Worm (Caenorhabditis elegans) whole organism, early embryonic: ENCODE data around the gene K08B12.3.

Source experiments
- B0310.2 ChIP-seq: sonication (generic microtip); optimal IDR thresholded peaks from 2 replicates; lab custom pipeline; 2016; ENCODE audit warnings: mild to moderate bottlenecking, missing genetic modification characterization, missing compliant biosample characterization
- F13C5.2 ChIP-seq: sonication (generic microtip); optimal IDR thresholded peaks from 2 replicates; lab custom pipeline; 2017; ENCODE audit warnings: mild to moderate bottlenecking, missing genetic modification characterization, inconsistent platforms, missing compliant biosample characterization
- aly-1 ChIP-seq: sonication (generic microtip); optimal IDR thresholded peaks from 2 replicates; lab custom pipeline; 2016; ENCODE audit warnings: missing genetic modification characterization, missing compliant biosample characterization
- ama-1 ChIP-seq: fragments of 150-350 bp; optimal IDR thresholded peaks from 2 replicates; lab custom pipeline; 2014
- ceh-13 ChIP-seq: fragments of 200-800 bp; sonication (Bioruptor generic); optimal IDR thresholded peaks from 2 replicates; lab custom pipeline; 2018; ENCODE audit warnings: mild to moderate bottlenecking, missing genetic modification characterization, missing compliant biosample characterization
- ceh-36 ChIP-seq: sonication (generic microtip); optimal IDR thresholded peaks from 2 replicates; lab custom pipeline; 2016; ENCODE audit warnings: missing genetic modification characterization, inconsistent platforms, missing compliant biosample characterization
- ets-7 ChIP-seq: sonication (generic microtip); optimal IDR thresholded peaks from 2 replicates; lab custom pipeline; 2016; ENCODE audit warnings: missing genotype, missing genetic modification characterization, missing compliant biosample characterization
- flt-1 ChIP-seq: fragments of 200-800 bp; sonication (Bioruptor generic); IDR thresholded peaks from 2 replicates; pipeline ENCODE4 v1.3.6; 2022; ENCODE audit warnings: missing genetic modification characterization, missing compliant biosample characterization
- hmbx-1 ChIP-seq: sonication (generic microtip); optimal IDR thresholded peaks from 2 replicates; lab custom pipeline; 2016; ENCODE audit warnings: mild to moderate bottlenecking, missing genetic modification characterization, missing compliant biosample characterization
- hmg-4 ChIP-seq: fragments of 200-800 bp; sonication (Bioruptor generic); optimal IDR thresholded peaks from 2 replicates; lab custom pipeline; 2018; ENCODE audit warnings: mild to moderate bottlenecking, missing genetic modification characterization, missing compliant biosample characterization
- hnd-1 ChIP-seq: sonication (generic microtip); optimal IDR thresholded peaks from 2 replicates; lab custom pipeline; 2016; ENCODE audit warnings: missing genetic modification characterization, missing compliant biosample characterization
- pes-1 ChIP-seq: fragments of 200-800 bp; sonication (Bioruptor generic); IDR thresholded peaks from 2 replicates; pipeline ENCODE4 v1.3.6; 2022; ENCODE audit warnings: missing genetic modification reagents, missing genetic modification characterization, missing compliant biosample characterization
- scrt-1 ChIP-seq: fragments of 200-800 bp; sonication (Bioruptor generic); IDR thresholded peaks from 2 replicates; pipeline ENCODE4 v1.3.6; 2022; ENCODE audit warnings: missing genetic modification characterization, missing compliant biosample characterization
- sea-1 ChIP-seq: fragments of 200-800 bp; sonication (Bioruptor generic); conservative IDR thresholded peaks from 2 replicates; pipeline ENCODE4 v1.3.6; 2022; ENCODE audit warnings: missing genetic modification characterization, missing compliant biosample characterization
- tbx-11 ChIP-seq: fragments of 200-800 bp; sonication (Bioruptor generic); IDR thresholded peaks from 2 replicates; pipeline ENCODE4 v1.3.6; 2022; ENCODE audit warnings: missing genetic modification characterization, missing compliant biosample characterization
- tbx-37 ChIP-seq: fragments of 200-800 bp; sonication (Bioruptor generic); conservative IDR thresholded peaks from 2 replicates; pipeline ENCODE4 v1.3.6; 2022; ENCODE audit warnings: missing genetic modification reagents, missing genetic modification characterization, missing compliant biosample characterization
- tra-4 ChIP-seq: sonication (generic microtip); optimal IDR thresholded peaks from 2 replicates; lab custom pipeline; 2017; ENCODE audit warnings: missing genetic modification characterization, missing compliant biosample characterization

K08B12.3 gene

ce11 chrV:6229457-6229949, 5.5 kb upstream of the K08B12.3 start:
- TF ChIP-seq ceh-13, result no peak
- TF ChIP-seq tbx-11, result no peak
- TF ChIP-seq ets-7 (tag; lab: Kevin White, UChicago), result no peak
- TF ChIP-seq ama-1, result no peak

- TF ChIP-seq flt-1 (no peak), ceh-36 (no peak), pes-1 (GFP tag; lab: Robert Waterston, UW) (no peak), tbx-11 (no peak), hmbx-1 (no peak), ets-7 (tag; lab: Kevin White, UChicago) (no peak), tbx-37 (GFP tag; lab: Robert Waterston, UW) (no peak), aly-1 (tag; lab: Kevin White, UChicago) (no peak), tra-4 (tag; lab: Kevin White, UChicago) (no peak), B0310.2 (tag; lab: Kevin White, UChicago) (no peak), hmg-4 (GFP tag; lab: Kevin White, UChicago) (no peak), ceh-13 (no peak), sea-1 (GFP tag; lab: Robert Waterston, UW) (no peak), scrt-1 (GFP tag; lab: Robert Waterston, UW) (no peak), F13C5.2 (no peak), ama-1 (no peak), hnd-1 (tag; lab: Kevin White, UChicago) (no peak)
Measured at ce11 chrV:6230629-6231229, 4.2 kb upstream of the K08B12.3 start.

- TF ChIP-seq F13C5.2, result no peak
- TF ChIP-seq tbx-11, result no peak
- TF ChIP-seq hmbx-1, result no peak
- TF ChIP-seq ceh-36, result no peak
- no peak for TF ChIP-seq ceh-13
- no peak for TF ChIP-seq tra-4 (tag; lab: Kevin White, UChicago)
- TF ChIP-seq scrt-1 (GFP tag; lab: Robert Waterston, UW), result no peak
- no peak for TF ChIP-seq ama-1
- TF ChIP-seq aly-1 (tag; lab: Kevin White, UChicago), result no peak
- TF ChIP-seq ets-7 (tag; lab: Kevin White, UChicago), result no peak
- TF ChIP-seq B0310.2 (tag; lab: Kevin White, UChicago), result no peak
- TF ChIP-seq tbx-37 (GFP tag; lab: Robert Waterston, UW), result no peak
- no peak for TF ChIP-seq pes-1 (GFP tag; lab: Robert Waterston, UW)
- TF ChIP-seq hnd-1 (tag; lab: Kevin White, UChicago), result no peak
- TF ChIP-seq sea-1 (GFP tag; lab: Robert Waterston, UW), result no peak
- TF ChIP-seq hmg-4 (GFP tag; lab: Kevin White, UChicago), result no peak
- no peak for TF ChIP-seq flt-1
Measured at ce11 chrV:6231902-6232340, 3.1 kb upstream of the K08B12.3 start.

- TF ChIP-seq ets-7 (tag; lab: Kevin White, UChicago) (no peak), pes-1 (GFP tag; lab: Robert Waterston, UW) (no peak), hmg-4 (GFP tag; lab: Kevin White, UChicago) (no peak), ceh-13 (no peak), tra-4 (tag; lab: Kevin White, UChicago) (no peak), ceh-36 (no peak), hnd-1 (tag; lab: Kevin White, UChicago) (no peak), B0310.2 (tag; lab: Kevin White, UChicago) (no peak), hmbx-1 (no peak)
Measured at ce11 chrV:6232886-6233285, 2.1 kb upstream of the K08B12.3 start.

- peak; percentile 17 for TF ChIP-seq hmg-4 (GFP tag; lab: Kevin White, UChicago)
- TF ChIP-seq scrt-1 (GFP tag; lab: Robert Waterston, UW), result no peak
- no peak for TF ChIP-seq tra-4 (tag; lab: Kevin White, UChicago)
- 0 out of 2 replicates have a peak, but pooled peaks have one; percentile 18 for TF ChIP-seq tbx-37 (GFP tag; lab: Robert Waterston, UW)
Measured at ce11 chrV:6233952-6234351, 1.0 kb upstream of the K08B12.3 start.

ce11 chrV:6238347-6238746, 3.4 kb downstream of the K08B12.3 start:
- TF ChIP-seq tbx-11, result no peak
- TF ChIP-seq ceh-36, result no peak
- TF ChIP-seq B0310.2 (tag; lab: Kevin White, UChicago), result no peak
- no peak for TF ChIP-seq scrt-1 (GFP tag; lab: Robert Waterston, UW)
- no peak for TF ChIP-seq F13C5.2
- TF ChIP-seq flt-1, result no peak

- TF ChIP-seq sea-1 (GFP tag; lab: Robert Waterston, UW) (no peak), F13C5.2 (no peak), ets-7 (tag; lab: Kevin White, UChicago) (no peak), aly-1 (tag; lab: Kevin White, UChicago) (no peak), tra-4 (tag; lab: Kevin White, UChicago) (no peak), B0310.2 (tag; lab: Kevin White, UChicago) (no peak), flt-1 (no peak), hnd-1 (tag; lab: Kevin White, UChicago) (no peak), tbx-11 (no peak)
Measured at ce11 chrV:6239855-6240254, 4.9 kb downstream of the K08B12.3 start.

- TF ChIP-seq tbx-11 (no peak), flt-1 (no peak), B0310.2 (tag; lab: Kevin White, UChicago) (no peak), pes-1 (GFP tag; lab: Robert Waterston, UW) (no peak), ceh-13 (no peak), ama-1 (no peak), aly-1 (tag; lab: Kevin White, UChicago) (no peak), F13C5.2 (no peak), hnd-1 (tag; lab: Kevin White, UChicago) (no peak), hmg-4 (GFP tag; lab: Kevin White, UChicago) (no peak), tbx-37 (GFP tag; lab: Robert Waterston, UW) (no peak), ceh-36 (no peak), ets-7 (tag; lab: Kevin White, UChicago) (no peak), sea-1 (GFP tag; lab: Robert Waterston, UW) (no peak), hmbx-1 (no peak), tra-4 (tag; lab: Kevin White, UChicago) (no peak), scrt-1 (GFP tag; lab: Robert Waterston, UW) (no peak)
Measured at ce11 chrV:6240735-6241134, 5.8 kb downstream of the K08B12.3 start.
